Fruit fly (Drosophila melanogaster) whole organism: ENCODE measurements around the gene CG33127.

ENCODE experiments used
- CG8478 ChIP-seq: fragments of >200 bp; optimal IDR thresholded peaks from 2 replicates; lab custom pipeline; 2018; ENCODE audit warnings: inconsistent platforms
- psq ChIP-seq: fragments of >200 bp; optimal IDR thresholded peaks from 2 replicates; lab custom pipeline; 2017

dm6 chr2L:273603-274002, 48.3 kb upstream of the CG33127 start, which contains the start of the genes mbm and CG11555:
- TF ChIP-seq CG8478 (lab: Kevin White, UChicago) (no peak), psq (lab: Kevin White, UChicago) (no peak)
